Fruit fly (Drosophila melanogaster) whole organism, embryonic: Measurements from ENCODE around the gene dysf.

Source experiments
- Antp ChIP-seq: fragments of 200-800 bp; sonication (Bioruptor generic); optimal IDR thresholded peaks from 3 replicates; lab custom pipeline; 2016; ENCODE audit warnings: missing biosample characterization, missing genetic modification characterization
- CG10543 ChIP-seq: fragments of 200-800 bp; sonication (Bioruptor generic); optimal IDR thresholded peaks from 3 replicates; lab custom pipeline; 2017; ENCODE audit warnings: missing biosample characterization, mild to moderate bottlenecking, missing genetic modification characterization, moderate library complexity
- CG10654 ChIP-seq: fragments of 200-800 bp; sonication (Bioruptor generic); optimal IDR thresholded peaks from 2 replicates; lab custom pipeline; 2016; ENCODE audit warnings: missing biosample characterization, missing genetic modification characterization
- CG10979 ChIP-seq: fragments of 200-800 bp; sonication (Bioruptor generic); optimal IDR thresholded peaks from 2 replicates; lab custom pipeline; 2018; ENCODE audit warnings: missing biosample characterization, mild to moderate bottlenecking, missing genetic modification characterization, moderate library complexity
- CG15011 ChIP-seq: fragments of 200-800 bp; sonication (Bioruptor generic); optimal IDR thresholded peaks from 3 replicates; lab custom pipeline; 2018; ENCODE audit warnings: missing biosample characterization, mild to moderate bottlenecking, missing genetic modification characterization
- CG2889 ChIP-seq: fragments of 200-800 bp; sonication (Bioruptor generic); IDR thresholded peaks from 3 replicates; pipeline ENCODE4 v1.3.6; 2022; ENCODE audit warnings: missing biosample characterization, missing genetic modification characterization
- CG30431 ChIP-seq: fragments of 200-800 bp; sonication (Bioruptor generic); optimal IDR thresholded peaks from 2 replicates; lab custom pipeline; 2017; ENCODE audit warnings: missing biosample characterization, missing genetic modification characterization
- CG31441 ChIP-seq: fragments of 200-800 bp; sonication (Bioruptor generic); IDR thresholded peaks from 2 replicates; pipeline ENCODE4 v1.3.6; 2022; ENCODE audit warnings: missing biosample characterization, missing genetic modification characterization
- CG3281 ChIP-seq: fragments of 200-800 bp; sonication (Bioruptor generic); optimal IDR thresholded peaks from 3 replicates; lab custom pipeline; 2017; ENCODE audit warnings: missing biosample characterization, mild to moderate bottlenecking, missing genetic modification characterization
- CG33213 ChIP-seq: fragments of 200-800 bp; sonication (Bioruptor generic); optimal IDR thresholded peaks from 3 replicates; lab custom pipeline; 2016; ENCODE audit warnings: missing biosample characterization, missing genetic modification characterization
- CG33557 ChIP-seq: fragments of 200-800 bp; sonication (Bioruptor generic); optimal IDR thresholded peaks from 2 replicates; lab custom pipeline; 2019; ENCODE audit warnings: missing biosample characterization, mild to moderate bottlenecking, missing genetic modification characterization, moderate library complexity
- CG3995 ChIP-seq: fragments of 200-800 bp; sonication (Bioruptor generic); optimal IDR thresholded peaks from 3 replicates; lab custom pipeline; 2016; ENCODE audit warnings: missing biosample characterization, missing genetic modification characterization
- CG4707 ChIP-seq: fragments of 200-800 bp; sonication (Bioruptor generic); optimal IDR thresholded peaks from 2 replicates; lab custom pipeline; 2018; ENCODE audit warnings: missing biosample characterization, mild to moderate bottlenecking, missing genetic modification characterization, moderate library complexity
- CG6765 ChIP-seq: fragments of 200-800 bp; sonication (Bioruptor generic); optimal IDR thresholded peaks from 3 replicates; lab custom pipeline; 2017; ENCODE audit warnings: missing biosample characterization, mild to moderate bottlenecking, missing genetic modification characterization
- CG7271 ChIP-seq: fragments of 200-800 bp; sonication (Bioruptor generic); optimal IDR thresholded peaks from 2 replicates; lab custom pipeline; 2018; ENCODE audit warnings: missing biosample characterization, mild to moderate bottlenecking, missing genetic modification characterization, moderate library complexity
- CG7786 ChIP-seq: fragments of 200-800 bp; sonication (Bioruptor generic); optimal IDR thresholded peaks from 2 replicates; lab custom pipeline; 2016; ENCODE audit warnings: missing biosample characterization, missing genetic modification characterization
- CG8281 ChIP-seq: fragments of 200-800 bp; sonication (Bioruptor generic); optimal IDR thresholded peaks from 2 replicates; lab custom pipeline; 2018; ENCODE audit warnings: missing biosample characterization, mild to moderate bottlenecking, missing genetic modification characterization, moderate library complexity
- CG9797 ChIP-seq: fragments of 200-800 bp; sonication (Bioruptor generic); optimal IDR thresholded peaks from 3 replicates; lab custom pipeline; 2018; ENCODE audit warnings: missing biosample characterization, mild to moderate bottlenecking, missing genetic modification characterization
- CTCF ChIP-seq: fragments of 200-800 bp; sonication (Bioruptor generic); optimal IDR thresholded peaks from 2 replicates; lab custom pipeline; 2017; ENCODE audit warnings: missing biosample characterization, mild to moderate bottlenecking, missing genetic modification characterization, moderate library complexity
- CoRest ChIP-seq: fragments of 200-800 bp; sonication (Bioruptor generic); optimal IDR thresholded peaks from 3 replicates; lab custom pipeline; 2018; ENCODE audit warnings: missing biosample characterization, mild to moderate bottlenecking, missing genetic modification characterization, moderate library complexity
- D ChIP-seq, 2 experiments: fragments of 200-800 bp in 1 of 2; fragments of >200 bp in 1 of 2; sonication (Bioruptor generic) in 1 of 2; optimal IDR thresholded peaks; 2 replicates in 1 of 2; 3 replicates in 1 of 2; lab custom pipeline; 2017; ENCODE audit warnings: mild to moderate bottlenecking in 1 of 2, missing biosample characterization in 1 of 2, missing genetic modification characterization in 1 of 2, missing genetic modification reagents in 1 of 2
- Deaf1 ChIP-seq: fragments of 200-800 bp; optimal IDR thresholded peaks from 3 replicates; lab custom pipeline; 2019; ENCODE audit warnings: missing biosample characterization, mild to moderate bottlenecking, missing genetic modification characterization, moderate library complexity
- H15 ChIP-seq: fragments of 200-800 bp; sonication (Bioruptor generic); IDR thresholded peaks from 3 replicates; pipeline ENCODE4 v1.3.6; 2022; ENCODE audit warnings: missing biosample characterization, missing genetic modification characterization
- Hr3 ChIP-seq: fragments of 200-800 bp; sonication (Bioruptor generic); optimal IDR thresholded peaks from 3 replicates; lab custom pipeline; 2016; ENCODE audit warnings: missing biosample characterization, missing genetic modification characterization
- Mad ChIP-seq: fragments of 200-800 bp; sonication (Bioruptor generic); optimal IDR thresholded peaks from 2 replicates; lab custom pipeline; 2016; ENCODE audit warnings: missing biosample characterization, missing genetic modification characterization
- Mrtf ChIP-seq: fragments of 200-800 bp; sonication (Bioruptor generic); IDR thresholded peaks from 3 replicates; pipeline ENCODE4 v1.3.6; 2022; ENCODE audit warnings: missing biosample characterization, missing genetic modification characterization
- Oaz ChIP-seq: fragments of 200-800 bp; sonication (Bioruptor generic); IDR thresholded peaks from 2 replicates; pipeline ENCODE4 v1.3.6; 2022; ENCODE audit warnings: missing biosample characterization, missing genetic modification characterization
- Poxn ChIP-seq: fragments of 200-800 bp; sonication (Bioruptor generic); IDR thresholded peaks from 2 replicates; pipeline ENCODE4 v1.3.6; 2022; ENCODE audit warnings: missing biosample characterization, missing genetic modification characterization
- Rx ChIP-seq: fragments of 200-800 bp; sonication (Bioruptor generic); IDR thresholded peaks from 2 replicates; pipeline ENCODE4 v1.3.6; 2022; ENCODE audit warnings: missing biosample characterization, missing genetic modification characterization
- Trl ChIP-seq, 3 experiments: fragments of >200 bp in 2 of 3; fragments of 200-800 bp in 1 of 3; sonication (Bioruptor generic) in 1 of 3; optimal IDR thresholded peaks; 2 replicates in 1 of 3; 3 replicates in 2 of 3; lab custom pipeline; 2016 to 2017; ENCODE audit warnings: missing biosample characterization in 1 of 3, missing genetic modification characterization in 1 of 3
- btn ChIP-seq: fragments of 200-800 bp; sonication (Bioruptor generic); optimal IDR thresholded peaks from 2 replicates; lab custom pipeline; 2016; ENCODE audit warnings: missing biosample characterization, missing genetic modification characterization
- caup ChIP-seq: fragments of 200-800 bp; sonication (Bioruptor generic); optimal IDR thresholded peaks from 3 replicates; lab custom pipeline; 2017; ENCODE audit warnings: missing biosample characterization, mild to moderate bottlenecking, missing genetic modification characterization, moderate library complexity; ENCODE audit not compliant: severe bottlenecking
- chif ChIP-seq, 2 experiments: fragments of 200-800 bp; sonication (Bioruptor generic); optimal IDR thresholded peaks; 3 replicates each; lab custom pipeline; 2016; ENCODE audit warnings: missing biosample characterization in 2 of 2, missing genetic modification characterization in 2 of 2
- chinmo ChIP-seq: fragments of 200-800 bp; sonication (Bioruptor generic); IDR thresholded peaks from 4 replicates; pipeline ENCODE4 v1.3.6; 2022; ENCODE audit warnings: missing biosample characterization, missing genetic modification characterization; ENCODE audit not compliant: partially characterized antibody
- crc ChIP-seq: fragments of 200-800 bp; sonication (Bioruptor generic); optimal IDR thresholded peaks from 2 replicates; lab custom pipeline; 2016; ENCODE audit warnings: missing biosample characterization, missing genetic modification characterization
- dm ChIP-seq: fragments of 200-800 bp; sonication (Bioruptor generic); optimal IDR thresholded peaks from 3 replicates; lab custom pipeline; 2016; ENCODE audit warnings: missing biosample characterization, missing genetic modification characterization
- ewg ChIP-seq: fragments of 200-800 bp; sonication (Bioruptor generic); optimal IDR thresholded peaks from 3 replicates; lab custom pipeline; 2017; ENCODE audit warnings: mild to moderate bottlenecking, missing biosample characterization, missing genetic modification reagents, missing genetic modification characterization
- fru ChIP-seq: fragments of >200 bp; optimal IDR thresholded peaks from 2 replicates; lab custom pipeline; 2017
- gce ChIP-seq: fragments of 200-800 bp; sonication (Bioruptor generic); IDR thresholded peaks from 3 replicates; pipeline ENCODE4 v1.3.6; 2022; ENCODE audit warnings: missing biosample characterization, missing genetic modification characterization
- gsb ChIP-seq: fragments of 200-800 bp; sonication (Bioruptor generic); IDR thresholded peaks from 2 replicates; pipeline ENCODE4 v1.3.6; 2022; ENCODE audit warnings: missing biosample characterization, missing genetic modification characterization
- gsb-n ChIP-seq: fragments of 200-800 bp; sonication (Bioruptor generic); optimal IDR thresholded peaks from 3 replicates; lab custom pipeline; 2018; ENCODE audit warnings: missing biosample characterization, mild to moderate bottlenecking, missing genetic modification characterization
- jumu ChIP-seq: fragments of 200-800 bp; sonication (Bioruptor generic); optimal IDR thresholded peaks from 3 replicates; lab custom pipeline; 2016; ENCODE audit warnings: missing biosample characterization, missing genetic modification characterization
- kah ChIP-seq: fragments of 200-800 bp; sonication (Bioruptor generic); optimal IDR thresholded peaks from 2 replicates; lab custom pipeline; 2018; ENCODE audit warnings: missing biosample characterization, mild to moderate bottlenecking, missing genetic modification characterization
- mam ChIP-seq: fragments of 200-800 bp; sonication (Bioruptor generic); optimal IDR thresholded peaks from 3 replicates; lab custom pipeline; 2016; ENCODE audit warnings: missing biosample characterization, missing genetic modification characterization
- mld ChIP-seq: fragments of 200-800 bp; sonication (Bioruptor generic); IDR thresholded peaks from 3 replicates; pipeline ENCODE4 v1.3.6; 2022; ENCODE audit warnings: missing biosample characterization, missing genetic modification characterization; ENCODE audit not compliant: partially characterized antibody
- rib ChIP-seq: fragments of 200-800 bp; sonication (Bioruptor generic); IDR thresholded peaks from 2 replicates; pipeline ENCODE4 v1.3.6; 2022; ENCODE audit warnings: missing biosample characterization, missing genetic modification characterization
- sd ChIP-seq: fragments of 200-800 bp; sonication (Bioruptor generic); optimal IDR thresholded peaks from 3 replicates; lab custom pipeline; 2018; ENCODE audit warnings: missing biosample characterization, mild to moderate bottlenecking, missing genetic modification characterization, moderate library complexity
- so ChIP-seq: fragments of 200-800 bp; sonication (Bioruptor generic); IDR thresholded peaks from 3 replicates; pipeline ENCODE4 v1.3.6; 2022; ENCODE audit warnings: missing biosample characterization, missing genetic modification characterization
- tgo ChIP-seq: fragments of 200-800 bp; sonication (Bioruptor generic); IDR thresholded peaks from 3 replicates; pipeline ENCODE4 v1.3.6; 2022; ENCODE audit warnings: missing biosample characterization, missing genetic modification characterization
- tin ChIP-seq: fragments of 200-800 bp; sonication (Bioruptor generic); optimal IDR thresholded peaks from 3 replicates; lab custom pipeline; 2016; ENCODE audit warnings: missing biosample characterization, missing genetic modification characterization
- toy ChIP-seq: fragments of 200-800 bp; sonication (Bioruptor generic); IDR thresholded peaks from 2 replicates; pipeline ENCODE4 v1.3.6; 2022; ENCODE audit warnings: missing biosample characterization, missing genetic modification characterization

Gene dysf

DNA sequence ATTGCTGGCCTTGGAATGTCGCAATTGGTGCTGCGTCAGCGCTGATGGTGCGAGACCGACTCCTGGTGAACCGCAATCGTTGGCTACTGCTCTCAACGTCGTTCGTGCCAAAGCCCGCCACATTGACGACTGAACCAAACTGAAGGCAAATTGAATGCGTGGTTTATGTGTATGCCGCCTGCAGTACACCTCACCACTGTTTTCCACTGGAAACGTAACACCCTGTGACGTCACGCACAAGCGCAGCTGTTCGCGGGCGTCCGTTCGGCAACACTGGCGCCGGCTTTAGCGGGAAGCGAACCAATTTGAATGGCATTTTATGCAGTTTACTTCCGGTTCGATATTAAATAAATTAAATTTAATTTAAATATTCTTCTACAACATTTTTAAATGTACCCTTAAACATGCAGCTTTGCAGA, 43.3 kb downstream of the dysf start, which contains the start of gene Cmpk (continued):
- TF ChIP-seq CG10543 (GFP tag; lab: Kevin White, UChicago) (peak; percentile 83), crc (GFP tag; lab: Kevin White, UChicago) (peak; percentile 24), gce (GFP tag; lab: Robert Waterston, UW) (peak; percentile 75; the same call in 2 of the 3 replicates), tgo (no peak; the same call in 2 of the 3 replicates), kah (GFP tag; lab: Kevin White, UChicago) (peak; percentile 54), CG3995 (GFP tag; lab: Kevin White, UChicago) (peak; percentile 37), rib (no peak), CG6765 (GFP tag; lab: Kevin White, UChicago) (peak; percentile 80), Mrtf (GFP tag; lab: Robert Waterston, UW) (no peak), CG7271 (tag; lab: Kevin White, UChicago) (peak; percentile 85), ewg (GFP tag; lab: Kevin White, UChicago) (peak; percentile 96), Poxn (GFP tag; lab: Robert Waterston, UW) (no peak), jumu (peak; percentile 15), CG15011 (GFP tag; lab: Kevin White, UChicago) (peak; percentile 64), Deaf1 (tag; lab: Kevin White, UChicago) (no peak), Antp (peak; percentile 28), Rx (GFP tag; lab: Robert Waterston, UW) (peak; percentile 29; the same call in 1 of the 2 replicates), Oaz (GFP tag; lab: Robert Waterston, UW) (no peak), CG10654 (peak; percentile 52), dm (GFP tag; lab: Kevin White, UChicago) (peak; percentile 53), sd (tag; lab: Kevin White, UChicago) (peak; percentile 60), caup (peak; percentile 91), CG10979 (peak; percentile 60), btn (GFP tag; lab: Kevin White, UChicago) (no peak), CG31441 (GFP tag; lab: Robert Waterston, UW) (peak; percentile 68), CG9797 (peak; percentile 41), Mad (GFP tag; lab: Kevin White, UChicago) (peak; percentile 27), CG7786 (GFP tag; lab: Kevin White, UChicago) (peak; percentile 39), fru (no peak), CTCF (GFP tag; lab: Kevin White, UChicago) (peak; percentile 55), tin (GFP tag; lab: Kevin White, UChicago) (peak; percentile 53), CG33213 (GFP tag; lab: Kevin White, UChicago) (peak; percentile 11), CG8281 (tag; lab: Kevin White, UChicago) (peak; percentile 14), mld (GFP tag; lab: Robert Waterston, UW) (no peak), CG4707 (peak; percentile 79), D (optimal IDR thresholded peaks at IDR 0.05; lab: Kevin White, UChicago) (no peak), D (GFP tag; optimal IDR thresholded peaks at IDR 0.05; lab: Kevin White, UChicago) (peak; percentile 51), chif (GFP tag; optimal IDR thresholded peaks at IDR 0.05; lab: Kevin White, UChicago) (no peak), so (GFP tag; lab: Robert Waterston, UW) (peak; percentile 80; the same call in 2 of the 3 replicates), gsb (no peak), H15 (GFP tag; lab: Robert Waterston, UW) (peak; percentile 49; the same call in 1 of the 3 replicates), toy (GFP tag; lab: Robert Waterston, UW) (0 out of 2 replicates have a peak, but pooled peaks have one; percentile 15), Trl (optimal IDR thresholded peaks at IDR 0.05; lab: Kevin White, UChicago) (no peak), Trl (GFP tag; optimal IDR thresholded peaks at IDR 0.05; lab: Kevin White, UChicago) (peak; percentile 27), gsb-n (no peak), chinmo (GFP tag; lab: Robert Waterston, UW) (peak; percentile 88; the same call in 2 of the 4 replicates), CG33557 (peak; percentile 60), mam (GFP tag; lab: Kevin White, UChicago) (peak; percentile 35), CG2889 (no peak), CG30431 (GFP tag; lab: Kevin White, UChicago) (peak; percentile 64), CG3281 (peak; percentile 84), Hr3 (GFP tag; lab: Kevin White, UChicago) (peak; percentile 40), CoRest (tag; lab: Kevin White, UChicago) (peak; percentile 58)
